Worm (Caenorhabditis elegans): ENCODE results near the gene scl-8.

ce11 chrIV:13066044-13066443 is 5.5 kb upstream of the scl-8 start:
- TF ChIP-seq ama-1 (optimal IDR thresholded peaks at IDR 0.05) (no peak), hmg-11 (tag; optimal IDR thresholded peaks at IDR 0.05) (no peak), nhr-237 (tag; optimal IDR thresholded peaks at IDR 0.05) (no peak), skn-1 (tag; optimal IDR thresholded peaks at IDR 0.05) (no peak), nhr-11 (tag; optimal IDR thresholded peaks at IDR 0.05) (no peak), elt-2 (tag; optimal IDR thresholded peaks at IDR 0.05) (no peak), ztf-11 (tag; optimal IDR thresholded peaks at IDR 0.05) (no peak), nfya-1 (tag; optimal IDR thresholded peaks at IDR 0.05; ENCODE audit: insufficient read depth) (no peak)

Measured in whole organism, L3 larva.